Worm (Caenorhabditis elegans) whole organism, L4 larva: ENCODE measurements around the gene T25E4.2.
"Not testable (repeated sequence)": the region's sequence is repeated elsewhere in the genome, so short reads cannot be mapped to it uniquely, and the experiment has no call there.

Source experiments
- F10B5.3 ChIP-seq: sonication (generic microtip); optimal IDR thresholded peaks from 2 replicates; lab custom pipeline; 2016; ENCODE audit warnings: mild to moderate bottlenecking, missing genetic modification characterization, missing compliant biosample characterization
- T20F7.1 ChIP-seq: fragments of 200-800 bp; sonication (Bioruptor generic); optimal IDR thresholded peaks from 2 replicates; lab custom pipeline; 2018; ENCODE audit warnings: mild to moderate bottlenecking, missing genetic modification characterization, missing compliant biosample characterization
- aha-1 ChIP-seq: fragments of 150-350 bp; peaks from one replicate; lab custom pipeline; 2014; ENCODE audit warnings: missing biosample characterization, missing genetic modification characterization
- ama-1 ChIP-seq: fragments of 150-350 bp; optimal IDR thresholded peaks from 2 replicates; lab custom pipeline; 2014; ENCODE audit warnings: inconsistent platforms, mixed read lengths
- ceh-28 ChIP-seq: fragments of 150-350 bp; optimal IDR thresholded peaks from 2 replicates; lab custom pipeline; 2014; ENCODE audit warnings: missing biosample characterization, missing genetic modification reagents, missing genetic modification characterization
- ceh-62 ChIP-seq: sonication (generic microtip); optimal IDR thresholded peaks from 2 replicates; lab custom pipeline; 2017; ENCODE audit warnings: missing biosample characterization, missing genetic modification characterization
- ceh-82 ChIP-seq: sonication (generic microtip); optimal IDR thresholded peaks from 2 replicates; lab custom pipeline; 2017; ENCODE audit warnings: missing biosample characterization, missing genetic modification characterization
- daf-16 ChIP-seq, 3 experiments: sonication (generic microtip); optimal IDR thresholded peaks; 2 replicates each; lab custom pipeline; 2016 to 2017; ENCODE audit warnings: missing genetic modification characterization in 3 of 3, missing genetic modification reagents in 3 of 3, mild to moderate bottlenecking in 2 of 3, missing compliant biosample characterization in 2 of 3, missing biosample characterization in 1 of 3, moderate library complexity in 1 of 3
- duxl-1 ChIP-seq: sonication (generic microtip); optimal IDR thresholded peaks from 2 replicates; lab custom pipeline; 2016; ENCODE audit warnings: mild to moderate bottlenecking, missing genetic modification characterization, moderate library complexity, missing compliant biosample characterization; ENCODE audit not compliant: poor library complexity
- dve-1 ChIP-seq: sonication (generic microtip); optimal IDR thresholded peaks from 2 replicates; lab custom pipeline; 2017; ENCODE audit warnings: antibody characterized with exemption, mild to moderate bottlenecking, missing genetic modification characterization, missing compliant biosample characterization; ENCODE audit not compliant: insufficient read depth
- gei-8 ChIP-seq: fragments of 200-800 bp; sonication (Bioruptor generic); optimal IDR thresholded peaks from 2 replicates; lab custom pipeline; 2018; ENCODE audit warnings: mild to moderate bottlenecking, missing genetic modification characterization, missing compliant biosample characterization
- hif-1 ChIP-seq, 2 experiments: sonication (generic microtip); optimal IDR thresholded peaks; 2 replicates each; lab custom pipeline; 2016 to 2017; ENCODE audit warnings: missing compliant biosample characterization in 2 of 2, missing genetic modification characterization in 2 of 2, missing genetic modification reagents in 2 of 2, missing genotype in 2 of 2, mild to moderate bottlenecking in 1 of 2
- hlh-11 ChIP-seq: fragments of 200-800 bp; sonication (Bioruptor generic); optimal IDR thresholded peaks from 2 replicates; lab custom pipeline; 2018; ENCODE audit warnings: mild to moderate bottlenecking, missing genetic modification characterization, missing compliant biosample characterization
- hlh-30 ChIP-seq: sonication (generic microtip); optimal IDR thresholded peaks from 2 replicates; lab custom pipeline; 2017; ENCODE audit warnings: antibody characterized with exemption, mild to moderate bottlenecking, missing genetic modification characterization, missing compliant biosample characterization; ENCODE audit not compliant: insufficient read depth
- lin-39 ChIP-seq: fragments of 150-350 bp; optimal IDR thresholded peaks from 2 replicates; lab custom pipeline; 2014; ENCODE audit warnings: missing biosample characterization, missing genetic modification reagents, missing genetic modification characterization
- lsy-2 ChIP-seq, 2 experiments: fragments of 150-350 bp in 1 of 2; sonication (generic microtip) in 1 of 2; optimal IDR thresholded peaks; 2 replicates each; lab custom pipeline; 2014 to 2017; ENCODE audit warnings: missing biosample characterization in 2 of 2, missing genetic modification characterization in 2 of 2
- mep-1 ChIP-seq: fragments of 150-350 bp; sonication (generic microtip); optimal IDR thresholded peaks from 3 replicates; lab custom pipeline; 2014; ENCODE audit warnings: missing biosample characterization, missing genetic modification characterization
- nhr-111 ChIP-seq: fragments of 200-800 bp; sonication (Bioruptor generic); optimal IDR thresholded peaks from 2 replicates; lab custom pipeline; 2018; ENCODE audit warnings: mild to moderate bottlenecking, missing genetic modification characterization, missing compliant biosample characterization
- nhr-237 ChIP-seq: sonication (generic microtip); optimal IDR thresholded peaks from 2 replicates; lab custom pipeline; 2017; ENCODE audit warnings: missing biosample characterization, missing genetic modification characterization
- nhr-28 ChIP-seq: fragments of 150-350 bp; optimal IDR thresholded peaks from 2 replicates; lab custom pipeline; 2014; ENCODE audit warnings: missing biosample characterization, missing genetic modification characterization
- nhr-42 ChIP-seq: fragments of 200-800 bp; sonication (Bioruptor generic); IDR thresholded peaks from 2 replicates; pipeline ENCODE4 v1.3.6; 2022; ENCODE audit warnings: missing genetic modification characterization, missing compliant biosample characterization
- nhr-48 ChIP-seq: sonication (generic microtip); optimal IDR thresholded peaks from 2 replicates; lab custom pipeline; 2016; ENCODE audit warnings: mild to moderate bottlenecking, missing genetic modification characterization, missing compliant biosample characterization
- nhr-6 ChIP-seq: fragments of 150-350 bp; optimal IDR thresholded peaks from 2 replicates; lab custom pipeline; 2014; ENCODE audit warnings: missing biosample characterization, missing genetic modification characterization
- nhr-76 ChIP-seq: fragments of 150-350 bp; optimal IDR thresholded peaks from 2 replicates; lab custom pipeline; 2014; ENCODE audit warnings: missing biosample characterization, missing genetic modification characterization
- snpc-1.2 ChIP-seq: fragments of 200-800 bp; sonication (Bioruptor generic); IDR thresholded peaks from 2 replicates; pipeline ENCODE4 v1.3.6; 2022; ENCODE audit warnings: missing genetic modification reagents, missing genetic modification characterization, missing compliant biosample characterization
- spr-1 ChIP-seq: sonication (generic microtip); optimal IDR thresholded peaks from 2 replicates; lab custom pipeline; 2016; ENCODE audit warnings: mild to moderate bottlenecking, missing genetic modification characterization, missing compliant biosample characterization
- unc-62 ChIP-seq, 3 experiments: fragments of 150-350 bp in 1 of 3; sonication (generic microtip); optimal IDR thresholded peaks in 2 of 3; peaks in 1 of 3; 1 replicate in 1 of 3; 2 replicates in 2 of 3; lab custom pipeline; 2014 to 2017; ENCODE audit warnings: missing biosample characterization in 3 of 3, missing genetic modification characterization in 3 of 3, missing genetic modification reagents in 3 of 3, missing genotype in 1 of 3
- zfp-3 ChIP-seq: fragments of 200-800 bp; sonication (Bioruptor generic); conservative IDR thresholded peaks from 2 replicates; pipeline ENCODE4 v1.3.6; 2022; ENCODE audit warnings: missing genetic modification reagents, missing genetic modification characterization, missing compliant biosample characterization
- ztf-7 ChIP-seq: fragments of 150-350 bp; optimal IDR thresholded peaks from 2 replicates; lab custom pipeline; 2014; ENCODE audit warnings: missing biosample characterization, missing genetic modification characterization

The T25E4.2 gene

ce11 chrII:5582309-5582708 lies at the start of gene T25E4.2:
Gene T25E4.2, minus strand, starts transcription at chrII:5582409.
- no peak for TF ChIP-seq nhr-237
- no peak for TF ChIP-seq hlh-11 (tag; lab: Kevin White, UChicago)
- TF ChIP-seq ceh-62 (tag; lab: Kevin White, UChicago) = no peak
- no peak for TF ChIP-seq snpc-1.2 (GFP tag; lab: Robert Waterston, UW)
- TF ChIP-seq nhr-42 (GFP tag; lab: Robert Waterston, UW) = no peak
- TF ChIP-seq nhr-76 (tag; lab: Kevin White, UChicago) = no peak
- TF ChIP-seq, all 104 proteins: peak for 0

ce11 chrII:5630851-5631401 lies 48.7 kb upstream of the T25E4.2 start, which contains the start of the genes F59E12.6 and npl-4.1:
Gene F59E12.6, minus strand, starts transcription at chrII:5630951.
Gene npl-4.1, plus strand, starts transcription at chrII:5631351.
- TF ChIP-seq ceh-28 (tag; lab: Kevin White, UChicago); hif-1 (tag; optimal IDR thresholded peaks at IDR 0.05; lab: Kevin White, UChicago); ceh-82 (tag; lab: Kevin White, UChicago): not testable (repeated sequence)
- TF ChIP-seq, all 104 proteins: peak for 0; not testable (repeated sequence) for 104

- TF ChIP-seq unc-62 (GFP tag; optimal IDR thresholded peaks at IDR 0.05 in 1 of 2; lab: Kevin White, UChicago) = peak in 1 of 2 experiments; percentile 78
- no peak for TF ChIP-seq unc-62 (tag; optimal IDR thresholded peaks at IDR 0.05; lab: Kevin White, UChicago)
- no peak for TF ChIP-seq gei-8 (GFP tag; lab: Kevin White, UChicago)
- TF ChIP-seq ztf-7 (tag; lab: Kevin White, UChicago) = peak; percentile 71
Measured at ce11 chrII:5628326-5628818, 46.2 kb upstream of the T25E4.2 start, which contains the start of gene F59E12.15. Gene F59E12.15, minus strand, starts transcription at chrII:5628376.

ce11 chrII:5622383-5622939 lies 40.3 kb upstream of the T25E4.2 start, which contains the start of the genes eif-3.L and npl-4.2:
Gene eif-3.L, minus strand, starts transcription at chrII:5622483.
Gene npl-4.2, plus strand, starts transcription at chrII:5622889.
- not testable (repeated sequence) for TF ChIP-seq nhr-28, F10B5.3, nhr-237
- TF ChIP-seq, all 104 proteins: peak for 0; not testable (repeated sequence) for 104

- TF ChIP-seq zfp-3 (no peak), lsy-2 (tag; optimal IDR thresholded peaks at IDR 0.05; lab: Kevin White, UChicago) (peak in 1 of 2 experiments; percentile 6), duxl-1 (tag; lab: Kevin White, UChicago) (peak; percentile 50), daf-16 (GFP tag; optimal IDR thresholded peaks at IDR 0.05; lab: Kevin White, UChicago) (no peak), daf-16 (tag; optimal IDR thresholded peaks at IDR 0.05; lab: Kevin White, UChicago) (peak; percentile 65), nhr-111 (no peak), nhr-6 (tag; lab: Kevin White, UChicago) (peak; percentile 28), aha-1 (tag; lab: Kevin White, UChicago) (peak; percentile 37), hlh-30 (tag; lab: Kevin White, UChicago) (peak; percentile 15), ama-1 (lab: Kevin White, UChicago) (peak; percentile 5), spr-1 (peak; percentile 17), lin-39 (tag; lab: Kevin White, UChicago) (no peak), mep-1 (tag; lab: Kevin White, UChicago) (peak; percentile 49), T20F7.1 (GFP tag; lab: Kevin White, UChicago) (peak; percentile 54), nhr-48 (tag; lab: Kevin White, UChicago) (no peak), dve-1 (tag; lab: Kevin White, UChicago) (peak; percentile 47), nhr-28 (peak; percentile 41)
Measured at ce11 chrII:5619298-5619697, 37.1 kb upstream of the T25E4.2 start, which contains the start of gene dhs-6. Gene dhs-6, minus strand, starts transcription at chrII:5619319.
